Worm (Caenorhabditis elegans): ENCODE data around the gene dhhc-5.

Gene dhhc-5

DNA sequence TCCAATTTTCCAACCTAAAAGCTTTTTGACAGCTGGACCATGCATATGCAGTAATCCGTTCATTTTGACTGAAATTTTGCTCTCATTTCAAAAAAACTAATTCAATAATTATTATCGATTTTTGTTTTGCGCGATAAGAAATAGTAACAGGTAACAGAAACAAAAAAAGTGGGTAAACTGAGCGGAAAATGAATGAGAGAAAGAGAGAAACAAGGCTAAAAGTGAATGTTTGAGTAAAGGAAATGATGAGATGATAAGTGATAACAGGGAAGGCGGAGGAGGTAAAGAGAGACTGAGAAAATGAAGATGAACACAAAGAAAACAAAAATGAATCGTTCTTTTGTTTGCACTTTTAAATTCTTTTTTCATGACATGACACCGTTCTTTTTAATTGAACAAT, 15.0 kb upstream of the dhhc-5 start, which contains the start of gene sma-3 (continued):
- TF ChIP-seq dve-1 (tag; optimal IDR thresholded peaks at IDR 0.05; ENCODE audit: insufficient read depth) (peak; percentile 20), mxl-3 (GFP tag; optimal IDR thresholded peaks at IDR 0.05) (no peak), ceh-28 (tag; optimal IDR thresholded peaks at IDR 0.05) (peak; percentile 40), ceh-20 (GFP tag; IDR thresholded peaks at IDR 0.05) (no peak), nhr-10 (tag; optimal IDR thresholded peaks at IDR 0.05) (no peak), F10B5.3 (tag; optimal IDR thresholded peaks at IDR 0.05) (no peak), zfp-3 (GFP tag; conservative IDR thresholded peaks at IDR 0.05) (no peak), snpc-4 (tag; optimal IDR thresholded peaks at IDR 0.05) (no peak), hif-1 (tag; optimal IDR thresholded peaks at IDR 0.05) (no peak), dmd-9 (GFP tag; IDR thresholded peaks at IDR 0.05) (no peak), Y105C5A.15 (GFP tag; IDR thresholded peaks at IDR 0.05) (no peak), ceh-32 (tag; optimal IDR thresholded peaks at IDR 0.05; ENCODE audit: poor library complexity) (no peak), daf-19 (GFP tag; conservative IDR thresholded peaks at IDR 0.05) (no peak), tra-1 (GFP tag; IDR thresholded peaks at IDR 0.05) (no peak), daf-8 (GFP tag; IDR thresholded peaks at IDR 0.05) (no peak), ctbp-1 (GFP tag; IDR thresholded peaks at IDR 0.05) (no peak), hlh-11 (tag; optimal IDR thresholded peaks at IDR 0.05) (peak; percentile 68), hlh-30 (tag; optimal IDR thresholded peaks at IDR 0.05; ENCODE audit: insufficient read depth) (no peak), duxl-1 (tag; optimal IDR thresholded peaks at IDR 0.05; ENCODE audit: poor library complexity) (no peak), ceh-44 (GFP tag; IDR thresholded peaks at IDR 0.05) (no peak)

DNA sequence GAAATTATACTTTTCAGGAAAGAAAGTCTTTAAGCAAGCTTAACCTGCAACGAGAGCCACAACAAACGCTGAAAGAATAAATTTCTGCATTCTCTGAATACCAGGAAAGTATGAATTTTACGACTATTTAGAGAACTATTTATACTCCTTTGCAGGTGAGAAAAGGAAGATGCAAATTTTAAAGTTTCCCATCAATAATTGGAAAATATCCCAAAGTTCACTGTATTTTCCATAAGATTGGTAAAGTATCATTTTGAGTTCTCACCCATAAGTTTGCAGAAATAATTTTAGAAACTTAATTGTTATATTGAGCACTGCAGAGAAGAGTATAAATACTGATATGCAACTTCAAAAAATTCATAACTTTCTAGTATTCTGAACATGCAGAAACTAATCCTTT, 10.6 kb upstream of the dhhc-5 start, which contains the start of gene clec-158:
Gene clec-158, minus strand, starts transcription at position 101 of the 400 bp plus-strand sequence.
- TF ChIP-seq php-3 (GFP tag; IDR thresholded peaks at IDR 0.05) (no peak), dmd-6 (GFP tag; IDR thresholded peaks at IDR 0.05) (no peak), zip-11 (GFP tag; IDR thresholded peaks at IDR 0.05) (no peak), zip-2 (tag; optimal IDR thresholded peaks at IDR 0.05) (no peak), nhr-102 (tag; optimal IDR thresholded peaks at IDR 0.05) (no peak), ceh-20 (GFP tag; IDR thresholded peaks at IDR 0.05) (no peak), lin-38 (GFP tag; IDR thresholded peaks at IDR 0.05) (no peak), F44E2.7 (GFP tag; IDR thresholded peaks at IDR 0.05) (no peak), mxl-2 (GFP tag; conservative IDR thresholded peaks at IDR 0.05) (no peak), dpl-1 (GFP tag; optimal IDR thresholded peaks at IDR 0.05) (no peak), daf-19 (GFP tag; conservative IDR thresholded peaks at IDR 0.05) (no peak), cey-2 (tag; optimal IDR thresholded peaks at IDR 0.05; ENCODE audit: borderline replicate concordance, insufficient read depth) (no peak), nhr-41 (GFP tag; IDR thresholded peaks at IDR 0.05) (no peak), ZK337.2 (GFP tag; IDR thresholded peaks at IDR 0.05) (no peak), F49E8.2 (tag; optimal IDR thresholded peaks at IDR 0.05; ENCODE audit: borderline replicate concordance) (no peak), mxl-3 (GFP tag; optimal IDR thresholded peaks at IDR 0.05) (no peak), nhr-76 (tag; optimal IDR thresholded peaks at IDR 0.05) (no peak)

DNA sequence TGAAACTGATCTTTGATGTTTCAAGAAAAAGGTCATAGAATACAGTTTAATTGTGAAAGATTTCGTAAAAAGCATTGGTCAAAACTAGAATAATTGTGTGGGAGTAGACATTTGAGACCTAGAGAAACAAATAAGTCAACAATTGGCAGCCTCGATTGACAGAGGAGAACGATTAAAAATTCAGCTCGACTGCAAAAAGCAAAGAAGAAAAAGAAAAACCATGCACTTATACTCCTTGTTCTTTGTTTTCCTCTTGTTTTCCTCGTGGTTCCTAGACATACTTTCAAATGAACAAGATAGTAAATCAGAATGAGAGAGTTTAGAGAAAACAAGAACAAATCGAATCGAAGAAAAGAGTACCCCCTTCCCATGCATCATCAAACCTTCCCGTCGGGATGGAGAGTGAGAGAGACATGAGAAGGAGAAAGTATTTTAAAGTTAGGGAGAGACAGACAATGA, 8.6 kb upstream of the dhhc-5 start:
- TF ChIP-seq duxl-1 (tag; optimal IDR thresholded peaks at IDR 0.05; ENCODE audit: poor library complexity) = peak; percentile 19
- no peak for TF ChIP-seq ces-1 (GFP tag; optimal IDR thresholded peaks at IDR 0.05)
- no peak for TF ChIP-seq madf-5 (GFP tag; IDR thresholded peaks at IDR 0.05)
- peak; percentile 43 for TF ChIP-seq jun-1 (tag; optimal IDR thresholded peaks at IDR 0.05)
- no peak for TF ChIP-seq ZK337.2 (GFP tag; IDR thresholded peaks at IDR 0.05)
- TF ChIP-seq hif-1 (tag; optimal IDR thresholded peaks at IDR 0.05) = peak in 1 of 2 experiments; percentile 7
- TF ChIP-seq egl-43 (GFP tag; IDR thresholded peaks at IDR 0.05) = no peak
- TF ChIP-seq mdt-29 (GFP tag; IDR thresholded peaks at IDR 0.05) = no peak
- TF ChIP-seq daf-16 (GFP tag; optimal IDR thresholded peaks at IDR 0.05) = peak in 1 of 2 experiments; percentile 44
- peak; percentile 86 for TF ChIP-seq daf-16 (tag; optimal IDR thresholded peaks at IDR 0.05)
- TF ChIP-seq lin-15B (tag; optimal IDR thresholded peaks at IDR 0.05) = no peak
- TF ChIP-seq lin-29 (GFP tag; IDR thresholded peaks at IDR 0.05) = no peak
- peak; percentile 10 for TF ChIP-seq mxl-3 (GFP tag; optimal IDR thresholded peaks at IDR 0.05)
- no peak for TF ChIP-seq Y5F2A.4 (GFP tag; optimal IDR thresholded peaks at IDR 0.05)
- TF ChIP-seq fkh-10 (GFP tag; optimal IDR thresholded peaks at IDR 0.05) = no peak
- no peak for TF ChIP-seq nhr-25 (tag; optimal IDR thresholded peaks at IDR 0.05; ENCODE audit: borderline replicate concordance, insufficient read depth)
- no peak for TF ChIP-seq php-3 (GFP tag; IDR thresholded peaks at IDR 0.05)
- no peak for TF ChIP-seq snpc-1.2 (GFP tag; IDR thresholded peaks at IDR 0.05)
- no peak for TF ChIP-seq aly-2 (tag; optimal IDR thresholded peaks at IDR 0.05)
